Fruit fly (Drosophila melanogaster): ENCODE measurements around the gene CG5953.

Gene CG5953

dm6 chr2L:16491123-16491751 lies 41.4 kb downstream of the CG5953 start, which contains the start of gene Tpr2 (continued):
- TF ChIP-seq ind (GFP tag; optimal IDR thresholded peaks at IDR 0.05) (peak; percentile 7), Dref (GFP tag; IDR thresholded peaks at IDR 0.05) (peak; percentile 73), CG43689 (GFP tag; IDR thresholded peaks at IDR 0.05) (no peak), otp (GFP tag; IDR thresholded peaks at IDR 0.05) (no peak), CG6272 (GFP tag; IDR thresholded peaks at IDR 0.05) (no peak), Dip3 (GFP tag; optimal IDR thresholded peaks at IDR 0.05) (peak; percentile 24), CG15011 (GFP tag; optimal IDR thresholded peaks at IDR 0.05) (no peak), bsh (GFP tag; optimal IDR thresholded peaks at IDR 0.05) (peak in 1 of 2 experiments; percentile 29), pnt (GFP tag; optimal IDR thresholded peaks at IDR 0.05) (no peak), CG11247 (GFP tag; IDR thresholded peaks at IDR 0.05) (no peak), pita (GFP tag; optimal IDR thresholded peaks at IDR 0.05) (peak; percentile 91), CG1233 (GFP tag; optimal IDR thresholded peaks at IDR 0.05) (peak; percentile 8), maf-S (GFP tag; optimal IDR thresholded peaks at IDR 0.05) (peak; percentile 52), chm (GFP tag; IDR thresholded peaks at IDR 0.05) (no peak), Gug (GFP tag; IDR thresholded peaks at IDR 0.05) (no peak), mirr (GFP tag; optimal IDR thresholded peaks at IDR 0.05) (peak; percentile 35), CG11093 (GFP tag; IDR thresholded peaks at IDR 0.05) (no peak), CG12155 (GFP tag; optimal IDR thresholded peaks at IDR 0.05) (peak; percentile 18), CG9215 (GFP tag; IDR thresholded peaks at IDR 0.05) (0 out of 2 replicates have a peak, but pooled peaks have one; percentile 26), h (optimal IDR thresholded peaks at IDR 0.05) (no peak), CG32532 (GFP tag; IDR thresholded peaks at IDR 0.05) (no peak), tna (GFP tag; IDR thresholded peaks at IDR 0.05; ENCODE audit: partially characterized antibody) (peak; percentile 90), nau (GFP tag; optimal IDR thresholded peaks at IDR 0.05) (no peak), zf30C (GFP tag; optimal IDR thresholded peaks at IDR 0.05) (no peak), Ada2b (GFP tag; IDR thresholded peaks at IDR 0.05) (no peak), ems (GFP tag; optimal IDR thresholded peaks at IDR 0.05) (peak; percentile 58), CG1832 (GFP tag; optimal IDR thresholded peaks at IDR 0.05) (no peak), Trl (optimal IDR thresholded peaks at IDR 0.05) (no peak), Trl (GFP tag; optimal IDR thresholded peaks at IDR 0.05) (peak; percentile 58), CG4730 (GFP tag; IDR thresholded peaks at IDR 0.05) (no peak), ara (GFP tag; IDR thresholded peaks at IDR 0.05) (no peak), CG9609 (GFP tag; optimal IDR thresholded peaks at IDR 0.05) (peak; percentile 59), CG14014 (GFP tag; IDR thresholded peaks at IDR 0.05) (no peak), CG2199 (GFP tag; IDR thresholded peaks at IDR 0.05) (peak; percentile 40; the same call in 2 of the 3 replicates), Camta (GFP tag; optimal IDR thresholded peaks at IDR 0.05) (peak; percentile 71), ro (GFP tag; IDR thresholded peaks at IDR 0.05) (no peak), insv (GFP tag; optimal IDR thresholded peaks at IDR 0.05) (peak in 1 of 2 experiments; percentile 68), B-H1 (GFP tag; IDR thresholded peaks at IDR 0.05) (no peak), repo (GFP tag; optimal IDR thresholded peaks at IDR 0.05) (no peak), Dbx (GFP tag; IDR thresholded peaks at IDR 0.05) (peak; percentile 72), CG18262 (tag; optimal IDR thresholded peaks at IDR 0.05) (peak; percentile 37), usp (GFP tag; optimal IDR thresholded peaks at IDR 0.05) (no peak), org-1 (GFP tag; optimal IDR thresholded peaks at IDR 0.05) (peak; percentile 36), HLH4C (GFP tag; IDR thresholded peaks at IDR 0.05; ENCODE audit: partially characterized antibody) (peak; percentile 89), Asciz (GFP tag; optimal IDR thresholded peaks at IDR 0.05) (peak; percentile 23), schlank (tag; optimal IDR thresholded peaks at IDR 0.05) (peak; percentile 28), sqz (GFP tag; optimal IDR thresholded peaks at IDR 0.05) (no peak), NfI (GFP tag; optimal IDR thresholded peaks at IDR 0.05) (peak; percentile 71), ato (GFP tag; IDR thresholded peaks at IDR 0.05; ENCODE audit: partially characterized antibody) (peak; percentile 66; the same call in 1 of the 2 replicates), psq (GFP tag; optimal IDR thresholded peaks at IDR 0.05) (no peak), Optix (GFP tag; IDR thresholded peaks at IDR 0.05) (no peak), dan (GFP tag; IDR thresholded peaks at IDR 0.05) (no peak)
